Fruit fly (Drosophila melanogaster) S2 (cell line): ENCODE data around the gene Srp54.

Source experiments
- CG8478 ChIP-seq: fragments of >200 bp; optimal IDR thresholded peaks from 2 replicates; lab custom pipeline; 2018
- CTCF ChIP-seq, 2 experiments: fragments of >200 bp; optimal IDR thresholded peaks; 2 replicates each; lab custom pipeline; 2018

DNA sequence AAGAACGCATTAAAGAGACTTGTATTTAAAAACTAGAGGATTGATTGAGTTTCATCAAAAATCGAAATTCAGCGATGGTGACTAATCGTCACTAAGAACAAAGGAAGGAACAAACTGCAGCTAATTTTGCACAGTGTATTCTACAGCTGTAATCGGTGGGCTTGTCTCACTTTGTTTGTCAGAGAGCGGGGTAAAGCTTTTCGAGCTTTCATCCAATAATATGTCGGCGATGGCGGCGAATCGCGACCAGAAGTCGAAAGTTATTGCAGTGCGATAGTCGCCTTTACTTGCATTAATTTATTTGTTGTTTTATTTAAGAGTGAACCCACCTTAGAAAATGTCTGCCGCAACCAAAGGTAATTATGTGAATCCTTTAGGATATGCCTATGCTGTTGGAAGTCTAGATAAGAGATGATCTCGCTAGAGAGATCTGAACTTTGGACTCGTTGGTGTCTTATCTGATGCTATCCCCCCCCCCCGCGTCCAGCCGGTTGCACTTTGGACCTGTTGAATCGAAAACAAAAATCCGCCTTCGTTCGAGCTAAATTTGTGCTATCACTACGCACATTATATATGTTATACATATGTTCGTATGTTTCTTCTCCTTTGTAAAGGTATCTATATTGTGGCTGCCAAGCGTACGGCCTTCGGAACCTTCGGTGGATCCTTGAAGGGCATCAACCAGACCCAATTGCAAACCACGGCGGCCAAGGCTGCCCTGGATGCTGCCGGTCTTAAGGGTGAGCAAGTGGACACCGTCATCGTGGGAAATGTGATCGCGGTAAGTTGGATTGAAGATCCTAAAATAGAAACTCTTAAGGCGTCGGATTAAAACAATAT lies 2.5 kb downstream of the Srp54 start, which contains the start of gene yip2:
- TF ChIP-seq CTCF (optimal IDR thresholded peaks at IDR 0.05; lab: Kevin White, UChicago) (no peak), CG8478 (lab: Kevin White, UChicago) (no peak)
